Fruit fly (Drosophila melanogaster) whole organism, embryonic: ENCODE measurements around the gene comm.
A peak's percentile ranks its signal among the peaks of the same experiment; 100 is the strongest.

Experiments
- B-H1 ChIP-seq: fragments of 200-800 bp; sonication (Bioruptor generic); IDR thresholded peaks from 3 replicates; pipeline ENCODE4 v1.3.6; 2022; ENCODE audit warnings: missing biosample characterization, missing genetic modification characterization
- Bgb ChIP-seq: fragments of 200-800 bp; sonication (Bioruptor generic); IDR thresholded peaks from 2 replicates; pipeline ENCODE4 v1.3.6; 2022; ENCODE audit warnings: missing biosample characterization, missing genetic modification characterization; ENCODE audit not compliant: partially characterized antibody
- CG10209 ChIP-seq: fragments of 200-800 bp; sonication (Bioruptor generic); optimal IDR thresholded peaks from 3 replicates; lab custom pipeline; 2017; ENCODE audit warnings: missing biosample characterization, mild to moderate bottlenecking, missing genetic modification characterization, missing genetic modification reagents
- CG10321 ChIP-seq: fragments of 200-800 bp; sonication (Bioruptor generic); IDR thresholded peaks from 2 replicates; pipeline ENCODE4 v1.3.6; 2022; ENCODE audit warnings: missing biosample characterization, missing genetic modification characterization
- CG10565 ChIP-seq: fragments of 200-800 bp; sonication (Bioruptor generic); optimal IDR thresholded peaks from 3 replicates; lab custom pipeline; 2016; ENCODE audit warnings: missing biosample characterization, mild to moderate bottlenecking, missing genetic modification characterization
- CG11695 ChIP-seq: fragments of 200-800 bp; sonication (Bioruptor generic); IDR thresholded peaks from 3 replicates; pipeline ENCODE4 v1.3.6; 2022; ENCODE audit warnings: missing biosample characterization, missing genetic modification characterization
- CG11696 ChIP-seq: fragments of 200-800 bp; sonication (Bioruptor generic); IDR thresholded peaks from 2 replicates; pipeline ENCODE4 v1.3.6; 2022; ENCODE audit warnings: missing biosample characterization, missing genetic modification characterization
- CG11723 ChIP-seq: fragments of 200-800 bp; sonication (Bioruptor generic); optimal IDR thresholded peaks from 2 replicates; lab custom pipeline; 2017; ENCODE audit warnings: missing biosample characterization, mild to moderate bottlenecking, missing genetic modification characterization
- CG12391 ChIP-seq: fragments of 200-800 bp; sonication (Bioruptor generic); optimal IDR thresholded peaks from 3 replicates; lab custom pipeline; 2018; ENCODE audit warnings: missing biosample characterization, mild to moderate bottlenecking, missing genetic modification characterization, moderate library complexity
- CG14014 ChIP-seq: fragments of 200-800 bp; sonication (Bioruptor generic); IDR thresholded peaks from 2 replicates; pipeline ENCODE4 v1.3.6; 2022; ENCODE audit warnings: missing biosample characterization, missing genetic modification characterization
- CG14441 ChIP-seq: fragments of 200-800 bp; sonication (Bioruptor generic); IDR thresholded peaks from 2 replicates; pipeline ENCODE4 v1.3.6; 2022; ENCODE audit warnings: missing biosample characterization, missing genetic modification characterization
- CG14965 ChIP-seq: fragments of 200-800 bp; sonication (Bioruptor generic); optimal IDR thresholded peaks from 2 replicates; lab custom pipeline; 2016; ENCODE audit warnings: missing biosample characterization, missing genetic modification characterization, borderline replicate concordance
- CG15479 ChIP-seq: fragments of 200-800 bp; sonication (Bioruptor generic); optimal IDR thresholded peaks from 3 replicates; lab custom pipeline; 2019; ENCODE audit warnings: missing biosample characterization, mild to moderate bottlenecking, missing genetic modification characterization, moderate library complexity
- CG1602 ChIP-seq: fragments of 200-800 bp; sonication (Bioruptor generic); optimal IDR thresholded peaks from 3 replicates; lab custom pipeline; 2016; ENCODE audit warnings: missing biosample characterization, missing genetic modification characterization
- CG16779 ChIP-seq: fragments of 200-800 bp; sonication (Bioruptor generic); IDR thresholded peaks from 2 replicates; pipeline ENCODE4 v1.3.6; 2022; ENCODE audit warnings: missing biosample characterization, missing genetic modification characterization
- CG18619 ChIP-seq: fragments of 200-800 bp; sonication (Bioruptor generic); optimal IDR thresholded peaks from 3 replicates; lab custom pipeline; 2017; ENCODE audit warnings: missing biosample characterization, mild to moderate bottlenecking, missing genetic modification characterization
- CG18764 ChIP-seq: fragments of 200-800 bp; sonication (Bioruptor generic); optimal IDR thresholded peaks from 3 replicates; lab custom pipeline; 2016; ENCODE audit warnings: missing biosample characterization, missing genetic modification characterization
- CG2678 ChIP-seq: fragments of 200-800 bp; sonication (Bioruptor generic); optimal IDR thresholded peaks from 3 replicates; lab custom pipeline; 2019; ENCODE audit warnings: missing biosample characterization, mild to moderate bottlenecking, missing genetic modification characterization, moderate library complexity
- CG2875 ChIP-seq: fragments of 200-800 bp; sonication (Bioruptor generic); optimal IDR thresholded peaks from 2 replicates; lab custom pipeline; 2017; ENCODE audit warnings: missing biosample characterization, mild to moderate bottlenecking, missing genetic modification characterization, missing genetic modification reagents
- CG2889 ChIP-seq: fragments of 200-800 bp; sonication (Bioruptor generic); IDR thresholded peaks from 3 replicates; pipeline ENCODE4 v1.3.6; 2022; ENCODE audit warnings: missing biosample characterization, missing genetic modification characterization
- CG3065 ChIP-seq: fragments of 200-800 bp; sonication (Bioruptor generic); optimal IDR thresholded peaks from 2 replicates; lab custom pipeline; 2016; ENCODE audit warnings: missing biosample characterization, missing genetic modification characterization
- CG3281 ChIP-seq: fragments of 200-800 bp; sonication (Bioruptor generic); optimal IDR thresholded peaks from 3 replicates; lab custom pipeline; 2017; ENCODE audit warnings: missing biosample characterization, mild to moderate bottlenecking, missing genetic modification characterization
- CG3407 ChIP-seq: fragments of 200-800 bp; sonication (Bioruptor generic); optimal IDR thresholded peaks from 2 replicates; lab custom pipeline; 2018; ENCODE audit warnings: missing biosample characterization, mild to moderate bottlenecking, missing genetic modification characterization
- CG42726 ChIP-seq: fragments of 200-800 bp; sonication (Bioruptor generic); IDR thresholded peaks from 2 replicates; pipeline ENCODE4 v1.3.6; 2022; ENCODE audit warnings: missing biosample characterization, missing genetic modification characterization; ENCODE audit not compliant: partially characterized antibody
- CG8944 ChIP-seq: fragments of 200-800 bp; sonication (Bioruptor generic); optimal IDR thresholded peaks from 3 replicates; lab custom pipeline; 2016; ENCODE audit warnings: missing biosample characterization, missing genetic modification characterization
- CHES-1-like ChIP-seq: fragments of 200-800 bp; sonication (Bioruptor generic); optimal IDR thresholded peaks from 2 replicates; lab custom pipeline; 2016; ENCODE audit warnings: missing biosample characterization, missing genetic modification characterization
- E2f1 ChIP-seq: fragments of 200-800 bp; sonication (Bioruptor generic); IDR thresholded peaks from 2 replicates; pipeline ENCODE4 v1.3.6; 2022; ENCODE audit warnings: missing biosample characterization, missing genetic modification characterization
- Fer1 ChIP-seq: fragments of 200-800 bp; sonication (Bioruptor generic); optimal IDR thresholded peaks from 2 replicates; lab custom pipeline; 2017; ENCODE audit warnings: missing biosample characterization, mild to moderate bottlenecking, missing genetic modification characterization
- H15 ChIP-seq: fragments of 200-800 bp; sonication (Bioruptor generic); IDR thresholded peaks from 3 replicates; pipeline ENCODE4 v1.3.6; 2022; ENCODE audit warnings: missing biosample characterization, missing genetic modification characterization
- HLH3B ChIP-seq: fragments of 200-800 bp; sonication (Bioruptor generic); IDR thresholded peaks from 2 replicates; pipeline ENCODE4 v1.3.6; 2022; ENCODE audit warnings: missing biosample characterization, missing genetic modification characterization
- MTF-1 ChIP-seq: fragments of 200-800 bp; sonication (Bioruptor generic); optimal IDR thresholded peaks from 2 replicates; lab custom pipeline; 2018; ENCODE audit warnings: missing biosample characterization, mild to moderate bottlenecking, missing genetic modification characterization, borderline replicate concordance
- Oaz ChIP-seq: fragments of 200-800 bp; sonication (Bioruptor generic); IDR thresholded peaks from 2 replicates; pipeline ENCODE4 v1.3.6; 2022; ENCODE audit warnings: missing biosample characterization, missing genetic modification characterization
- Rfx ChIP-seq: fragments of 200-800 bp; sonication (Bioruptor generic); IDR thresholded peaks from 2 replicates; pipeline ENCODE4 v1.3.6; 2022; ENCODE audit warnings: missing biosample characterization, missing genetic modification characterization
- ap ChIP-seq: fragments of 200-800 bp; sonication (Bioruptor generic); IDR thresholded peaks from 2 replicates; pipeline ENCODE4 v1.3.6; 2022; ENCODE audit warnings: missing biosample characterization, missing genetic modification characterization
- chn ChIP-seq: fragments of 200-800 bp; sonication (Bioruptor generic); optimal IDR thresholded peaks from 2 replicates; lab custom pipeline; 2016; ENCODE audit warnings: missing biosample characterization, missing genetic modification characterization
- crol ChIP-seq: fragments of 200-800 bp; sonication (Bioruptor generic); IDR thresholded peaks from 2 replicates; pipeline ENCODE4 v1.3.6; 2022; ENCODE audit warnings: missing biosample characterization, missing genetic modification characterization
- disco-r ChIP-seq: fragments of 200-800 bp; sonication (Bioruptor generic); optimal IDR thresholded peaks from 2 replicates; lab custom pipeline; 2016; ENCODE audit warnings: missing biosample characterization, missing genetic modification characterization
- dmrt99B ChIP-seq: fragments of 200-800 bp; sonication (Bioruptor generic); optimal IDR thresholded peaks from 2 replicates; lab custom pipeline; 2018; ENCODE audit warnings: missing biosample characterization, mild to moderate bottlenecking, missing genetic modification characterization, moderate library complexity
- dysf ChIP-seq: fragments of 200-800 bp; sonication (Bioruptor generic); IDR thresholded peaks from 3 replicates; pipeline ENCODE4 v1.3.6; 2022; ENCODE audit warnings: missing biosample characterization, missing genetic modification characterization
- eyg ChIP-seq: fragments of 200-800 bp; sonication (Bioruptor generic); optimal IDR thresholded peaks from 3 replicates; lab custom pipeline; 2016; ENCODE audit warnings: missing biosample characterization, missing genetic modification characterization
- gcm2 ChIP-seq: fragments of 200-800 bp; sonication (Bioruptor generic); optimal IDR thresholded peaks from 2 replicates; lab custom pipeline; 2016; ENCODE audit warnings: missing biosample characterization, missing genetic modification characterization
- ham ChIP-seq: fragments of 200-800 bp; sonication (Bioruptor generic); IDR thresholded peaks from 2 replicates; pipeline ENCODE4 v1.3.6; 2022; ENCODE audit warnings: missing biosample characterization, missing genetic modification characterization
- kni ChIP-seq: fragments of 200-800 bp; sonication (Bioruptor generic); optimal IDR thresholded peaks from 3 replicates; lab custom pipeline; 2017; ENCODE audit warnings: mild to moderate bottlenecking, missing biosample characterization, missing genetic modification reagents, missing genetic modification characterization
- nau ChIP-seq: fragments of 200-800 bp; sonication (Bioruptor generic); optimal IDR thresholded peaks from 3 replicates; lab custom pipeline; 2017; ENCODE audit warnings: missing biosample characterization, mild to moderate bottlenecking, missing genetic modification characterization, missing genetic modification reagents
- pan ChIP-seq, 4 experiments: fragments of >200 bp in 3 of 4; fragments of 200-800 bp in 1 of 4; sonication (Bioruptor generic) in 1 of 4; optimal IDR thresholded peaks in 3 of 4; IDR thresholded peaks in 1 of 4; 2 replicates each; pipeline versions ENCODE4 v1.3.6 to Lab custom; 2017 to 2022; ENCODE audit warnings: missing biosample characterization in 2 of 4, missing genetic modification characterization in 2 of 4, mixed read lengths in 1 of 4
- pnt ChIP-seq: fragments of 200-800 bp; sonication (Bioruptor generic); optimal IDR thresholded peaks from 3 replicates; lab custom pipeline; 2016; ENCODE audit warnings: missing biosample characterization, missing genetic modification characterization
- ranshi ChIP-seq: fragments of 200-800 bp; sonication (Bioruptor generic); IDR thresholded peaks from 2 replicates; pipeline ENCODE4 v1.3.6; 2022; ENCODE audit warnings: missing biosample characterization, missing genetic modification characterization
- sens-2 ChIP-seq: fragments of 200-800 bp; sonication (Bioruptor generic); IDR thresholded peaks from 2 replicates; pipeline ENCODE4 v1.3.6; 2022; ENCODE audit warnings: missing biosample characterization, missing genetic modification characterization
- shn ChIP-seq: fragments of 200-800 bp; sonication (Bioruptor generic); optimal IDR thresholded peaks from 3 replicates; lab custom pipeline; 2016; ENCODE audit warnings: missing biosample characterization, missing genetic modification characterization
- trh ChIP-seq: fragments of 200-800 bp; sonication (Bioruptor generic); optimal IDR thresholded peaks from 2 replicates; lab custom pipeline; 2016; ENCODE audit warnings: missing biosample characterization, missing genetic modification characterization
- wdn ChIP-seq: fragments of 200-800 bp; sonication (Bioruptor generic); IDR thresholded peaks from 2 replicates; pipeline ENCODE4 v1.3.6; 2022; ENCODE audit warnings: missing biosample characterization, missing genetic modification characterization
- yki ChIP-seq: fragments of >200 bp; optimal IDR thresholded peaks from 3 replicates; lab custom pipeline; 2018

comm gene

dm6 chr3L:15741843-15742242 lies 13.6 kb upstream of the comm start:
- TF ChIP-seq dysf (GFP tag; lab: Robert Waterston, UW) (no peak), ham (GFP tag; lab: Robert Waterston, UW) (no peak), Rfx (GFP tag; lab: Robert Waterston, UW) (no peak), Bgb (no peak), crol (GFP tag; lab: Robert Waterston, UW) (no peak), chn (GFP tag; lab: Kevin White, UChicago) (no peak), sens-2 (GFP tag; lab: Robert Waterston, UW) (no peak), wdn (no peak), CG3065 (GFP tag; lab: Kevin White, UChicago) (no peak), pnt (GFP tag; lab: Kevin White, UChicago) (no peak), trh (GFP tag; lab: Kevin White, UChicago) (no peak), CG10321 (no peak), CG11723 (GFP tag; lab: Kevin White, UChicago) (no peak), kni (GFP tag; lab: Kevin White, UChicago) (no peak), E2f1 (GFP tag; lab: Robert Waterston, UW) (no peak), CG3407 (GFP tag; lab: Kevin White, UChicago) (no peak), gcm2 (GFP tag; lab: Kevin White, UChicago) (no peak), CG10565 (GFP tag; lab: Kevin White, UChicago) (no peak), CG2678 (tag; lab: Kevin White, UChicago) (peak; percentile 30), yki (lab: Kevin White, UChicago) (no peak), CG14441 (GFP tag; lab: Robert Waterston, UW) (no peak), ranshi (GFP tag; lab: Robert Waterston, UW) (no peak), CG14014 (GFP tag; lab: Robert Waterston, UW) (no peak), disco-r (GFP tag; lab: Kevin White, UChicago) (no peak), CHES-1-like (GFP tag; lab: Kevin White, UChicago) (no peak), CG1602 (GFP tag; lab: Kevin White, UChicago) (no peak), CG12391 (tag; lab: Kevin White, UChicago) (no peak), CG2875 (peak; percentile 32), HLH3B (no peak), eyg (GFP tag; lab: Kevin White, UChicago) (no peak), Oaz (GFP tag; lab: Robert Waterston, UW) (no peak), CG15479 (no peak), CG10209 (GFP tag; lab: Kevin White, UChicago) (peak; percentile 25), CG18619 (GFP tag; lab: Kevin White, UChicago) (peak; percentile 29), Fer1 (GFP tag; lab: Kevin White, UChicago) (peak; percentile 27), CG3281 (peak; percentile 44), CG16779 (no peak), CG11695 (GFP tag; lab: Robert Waterston, UW) (no peak), nau (GFP tag; lab: Kevin White, UChicago) (no peak), shn (GFP tag; lab: Kevin White, UChicago) (no peak), CG11696 (GFP tag; lab: Robert Waterston, UW) (0 out of 2 replicates have a peak, but pooled peaks have one; percentile 50), H15 (GFP tag; lab: Robert Waterston, UW) (no peak), CG42726 (GFP tag; lab: Robert Waterston, UW) (no peak), CG18764 (GFP tag; lab: Kevin White, UChicago) (no peak), CG8944 (no peak), pan (optimal IDR thresholded peaks at IDR 0.05; lab: Kevin White, UChicago) (no peak), pan (GFP tag; optimal IDR thresholded peaks at IDR 0.05 in 1 of 2, IDR thresholded peaks at IDR 0.05 in 1 of 2) (peak in 1 of 2 experiments; percentile 23), CG2889 (GFP tag; lab: Robert Waterston, UW) (no peak), CG14965 (GFP tag; lab: Kevin White, UChicago) (no peak), MTF-1 (GFP tag; lab: Kevin White, UChicago) (no peak), dmrt99B (tag; lab: Kevin White, UChicago) (no peak), B-H1 (GFP tag; lab: Robert Waterston, UW) (no peak), ap (GFP tag; lab: Robert Waterston, UW) (no peak)
